Worm (Caenorhabditis elegans) whole organism, L4/young adult: ENCODE results near the gene F59E12.15.

Experiments used
- W03F9.2 ChIP-seq: fragments of 150-350 bp; optimal IDR thresholded peaks from 2 replicates; lab custom pipeline; 2014; ENCODE audit warnings: missing biosample characterization, missing genetic modification characterization
- dao-5 ChIP-seq: sonication (generic microtip); optimal IDR thresholded peaks from 2 replicates; lab custom pipeline; 2016; ENCODE audit warnings: missing genotype, missing genetic modification characterization, moderate library complexity, missing compliant biosample characterization
- him-1 ChIP-seq: sonication (generic microtip); optimal IDR thresholded peaks from 2 replicates; lab custom pipeline; 2016; ENCODE audit warnings: missing genotype, missing genetic modification reagents, missing genetic modification characterization, missing compliant biosample characterization

ce11 chrII:5669580-5669979 is 41.4 kb upstream of the F59E12.15 start, which contains the start of gene C25H3.17:
- TF ChIP-seq dao-5 (tag; lab: Kevin White, UChicago) (no peak), him-1 (tag; lab: Kevin White, UChicago) (no peak), W03F9.2 (tag; lab: Kevin White, UChicago) (no peak)
